Worm (Caenorhabditis elegans): ENCODE measurements around the gene srg-4.

The srg-4 gene

DNA sequence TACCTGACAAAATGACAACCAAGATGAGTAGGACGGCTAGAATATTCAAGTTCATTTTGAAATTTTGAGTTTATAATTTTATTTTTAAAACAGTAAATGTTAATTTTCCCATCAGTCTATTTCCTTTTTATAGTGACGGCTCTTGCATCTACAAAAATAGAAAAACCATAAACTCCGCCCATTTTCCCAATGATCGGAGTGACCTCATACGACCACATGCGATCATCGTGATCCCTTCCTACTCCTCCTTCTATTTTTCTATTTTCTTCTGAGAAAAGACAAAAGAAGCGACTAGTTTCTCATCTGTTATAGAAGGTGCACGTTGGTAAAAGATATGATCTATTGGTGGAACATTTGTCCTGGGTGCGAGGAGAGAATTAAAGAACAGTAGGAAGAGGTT is 46.4 kb downstream of the srg-4 start, which contains the start of gene C23G10.11:
Gene C23G10.11, minus strand, starts transcription at position 101 of the 400 bp plus-strand sequence.
- no peak for TF ChIP-seq klf-2 (GFP tag; conservative IDR thresholded peaks at IDR 0.05)
- TF ChIP-seq flt-1 (GFP tag; IDR thresholded peaks at IDR 0.05): no peak
- no peak for TF ChIP-seq ztf-23 (GFP tag; IDR thresholded peaks at IDR 0.05)
- no peak for TF ChIP-seq ztf-29 (GFP tag; IDR thresholded peaks at IDR 0.05)
- no peak for TF ChIP-seq T22C8.4 (GFP tag; IDR thresholded peaks at IDR 0.05)
- no peak for TF ChIP-seq cog-1 (tag; optimal IDR thresholded peaks at IDR 0.05)
- no peak for TF ChIP-seq tab-1 (GFP tag; IDR thresholded peaks at IDR 0.05)

- no peak for TF ChIP-seq klf-2 (GFP tag; conservative IDR thresholded peaks at IDR 0.05)
- no peak for TF ChIP-seq tab-1 (GFP tag; IDR thresholded peaks at IDR 0.05)
- no peak for TF ChIP-seq ztf-23 (GFP tag; IDR thresholded peaks at IDR 0.05)
- no peak for TF ChIP-seq flt-1 (GFP tag; IDR thresholded peaks at IDR 0.05)
- no peak for TF ChIP-seq ref-1 (GFP tag; conservative IDR thresholded peaks at IDR 0.05)
- TF ChIP-seq ztf-29 (GFP tag; IDR thresholded peaks at IDR 0.05): no peak
- no peak for TF ChIP-seq med-1 (GFP tag; optimal IDR thresholded peaks at IDR 0.05; ENCODE audit: insufficient read depth)
- TF ChIP-seq T22C8.4 (GFP tag; IDR thresholded peaks at IDR 0.05): no peak
- TF ChIP-seq cog-1 (tag; optimal IDR thresholded peaks at IDR 0.05): no peak
Observed at ce11 chrIII:6213915-6214314, 48.0 kb downstream of the srg-4 start, which contains the start of gene C23G10.10. C23G10.10 (minus strand) TSS chrIII:6214015.

All from whole organism, midembryonic.